Worm (Caenorhabditis elegans) whole organism, L1 larva: ENCODE results near the gene T03F6.3.
A peak's percentile ranks its signal among the peaks of the same experiment; 100 is the strongest.

Source experiments
- C04F5.9 ChIP-seq: sonication (generic microtip); optimal IDR thresholded peaks from 2 replicates; lab custom pipeline; 2016; ENCODE audit warnings: missing genetic modification characterization, missing compliant biosample characterization
- C16A3.4 ChIP-seq: fragments of 150-350 bp; optimal IDR thresholded peaks from 2 replicates; lab custom pipeline; 2014; ENCODE audit warnings: missing biosample characterization, missing genetic modification characterization
- C34B4.2 ChIP-seq: sonication (generic microtip); optimal IDR thresholded peaks from 2 replicates; lab custom pipeline; 2017; ENCODE audit warnings: mild to moderate bottlenecking, missing genetic modification characterization, missing compliant biosample characterization
- aly-2 ChIP-seq: fragments of 150-350 bp; optimal IDR thresholded peaks from 2 replicates; lab custom pipeline; 2014; ENCODE audit warnings: missing biosample characterization, missing genetic modification characterization
- ama-1 ChIP-seq: fragments of 150-350 bp; optimal IDR thresholded peaks from 2 replicates; lab custom pipeline; 2014
- blmp-1 ChIP-seq: fragments of 150-350 bp; optimal IDR thresholded peaks from 2 replicates; lab custom pipeline; 2014; ENCODE audit warnings: missing biosample characterization, missing genetic modification characterization
- ceh-8 ChIP-seq: fragments of 200-800 bp; sonication (Bioruptor generic); optimal IDR thresholded peaks from 2 replicates; lab custom pipeline; 2018; ENCODE audit warnings: mild to moderate bottlenecking, missing genetic modification characterization, moderate library complexity, missing compliant biosample characterization
- ceh-88 ChIP-seq: fragments of 200-800 bp; sonication (Bioruptor generic); IDR thresholded peaks from 2 replicates; pipeline ENCODE4 v1.3.6; 2022; ENCODE audit warnings: missing genetic modification characterization, missing compliant biosample characterization
- ces-1 ChIP-seq: fragments of 150-350 bp; optimal IDR thresholded peaks from 2 replicates; lab custom pipeline; 2014; ENCODE audit warnings: missing biosample characterization, missing genetic modification reagents, missing genetic modification characterization
- dsc-1 ChIP-seq: sonication (generic microtip); optimal IDR thresholded peaks from 2 replicates; lab custom pipeline; 2016; ENCODE audit warnings: mild to moderate bottlenecking, missing genetic modification characterization, missing compliant biosample characterization
- egl-13 ChIP-seq: sonication (generic microtip); optimal IDR thresholded peaks from 2 replicates; lab custom pipeline; 2016; ENCODE audit warnings: missing genotype, missing genetic modification reagents, missing genetic modification characterization, missing compliant biosample characterization
- egl-27 ChIP-seq, 2 experiments: fragments of 150-350 bp in 1 of 2; sonication (generic microtip); optimal IDR thresholded peaks; 3 replicates each; lab custom pipeline; 2017 to 2018; ENCODE audit warnings: missing biosample characterization in 2 of 2, missing genetic modification characterization in 2 of 2, missing genetic modification reagents in 2 of 2
- elt-3 ChIP-seq, 6 experiments: fragments of 150-350 bp in 1 of 6; sonication (generic microtip); optimal IDR thresholded peaks; 2 replicates each; lab custom pipeline; 2017 to 2018; ENCODE audit warnings: missing biosample characterization in 6 of 6, missing genetic modification characterization in 6 of 6, inconsistent platforms in 1 of 6
- fkh-10 ChIP-seq: sonication (generic microtip); optimal IDR thresholded peaks from 2 replicates; lab custom pipeline; 2017; ENCODE audit warnings: missing biosample characterization, missing genetic modification reagents, missing genetic modification characterization
- fkh-4 ChIP-seq: sonication (generic microtip); optimal IDR thresholded peaks from 2 replicates; lab custom pipeline; 2016; ENCODE audit warnings: missing compliant biosample characterization, missing genetic modification characterization, borderline replicate concordance
- fkh-8 ChIP-seq: sonication (generic microtip); optimal IDR thresholded peaks from 2 replicates; lab custom pipeline; 2016; ENCODE audit warnings: mild to moderate bottlenecking, missing genetic modification characterization, missing compliant biosample characterization
- fos-1 ChIP-seq: fragments of 150-350 bp; optimal IDR thresholded peaks from 2 replicates; lab custom pipeline; 2014; ENCODE audit warnings: missing biosample characterization, missing genetic modification characterization
- hlh-17 ChIP-seq: fragments of 200-800 bp; sonication (Bioruptor generic); optimal IDR thresholded peaks from 2 replicates; lab custom pipeline; 2018; ENCODE audit warnings: missing genetic modification characterization, mild to moderate bottlenecking, missing compliant biosample characterization, moderate library complexity, borderline replicate concordance
- hlh-4 ChIP-seq: sonication (generic microtip); optimal IDR thresholded peaks from 2 replicates; lab custom pipeline; 2016; ENCODE audit warnings: mild to moderate bottlenecking, missing genetic modification characterization, missing compliant biosample characterization
- hpl-2 ChIP-seq: fragments of 150-350 bp; optimal IDR thresholded peaks from 2 replicates; lab custom pipeline; 2014; ENCODE audit warnings: missing biosample characterization, missing genetic modification reagents, missing genetic modification characterization
- jun-1 ChIP-seq: fragments of 150-350 bp; optimal IDR thresholded peaks from 2 replicates; lab custom pipeline; 2014; ENCODE audit warnings: missing biosample characterization, missing genetic modification reagents, missing genetic modification characterization
- lin-13 ChIP-seq: fragments of 150-350 bp; optimal IDR thresholded peaks from 2 replicates; lab custom pipeline; 2014; ENCODE audit warnings: missing biosample characterization, missing genetic modification reagents, missing genetic modification characterization
- lin-14 ChIP-seq: fragments of 200-800 bp; sonication (Bioruptor generic); optimal IDR thresholded peaks from 2 replicates; lab custom pipeline; 2018; ENCODE audit warnings: mild to moderate bottlenecking, missing genetic modification characterization, moderate library complexity, missing compliant biosample characterization
- lin-15B ChIP-seq: fragments of 150-350 bp; sonication (generic microtip); optimal IDR thresholded peaks from 3 replicates; lab custom pipeline; 2014; ENCODE audit warnings: missing biosample characterization, missing genetic modification characterization
- lin-35 ChIP-seq, 2 experiments: fragments of 150-350 bp; optimal IDR thresholded peaks; 2 replicates each; lab custom pipeline; 2014; ENCODE audit warnings: missing biosample characterization in 2 of 2, missing genetic modification characterization in 2 of 2, missing genetic modification reagents in 2 of 2
- lir-3 ChIP-seq: sonication (generic microtip); optimal IDR thresholded peaks from 2 replicates; lab custom pipeline; 2016; ENCODE audit warnings: mild to moderate bottlenecking, missing genetic modification characterization, moderate library complexity, missing compliant biosample characterization; ENCODE audit not compliant: poor library complexity
- lsy-2 ChIP-seq, 2 experiments: fragments of 150-350 bp; optimal IDR thresholded peaks; 2 replicates each; lab custom pipeline; 2014; ENCODE audit warnings: missing biosample characterization in 2 of 2, missing genetic modification characterization in 2 of 2
- nhr-11 ChIP-seq: fragments of 150-350 bp; optimal IDR thresholded peaks from 2 replicates; lab custom pipeline; 2014; ENCODE audit warnings: missing biosample characterization, missing genetic modification characterization
- nhr-19 ChIP-seq: fragments of 200-800 bp; sonication (Bioruptor generic); conservative IDR thresholded peaks from 2 replicates; pipeline ENCODE4 v1.3.6; 2022; ENCODE audit warnings: missing genetic modification characterization, missing compliant biosample characterization
- nhr-237 ChIP-seq: fragments of 150-350 bp; optimal IDR thresholded peaks from 2 replicates; lab custom pipeline; 2014; ENCODE audit warnings: missing biosample characterization, missing genetic modification characterization
- nhr-71 ChIP-seq: sonication (generic microtip); optimal IDR thresholded peaks from 2 replicates; lab custom pipeline; 2016; ENCODE audit warnings: mild to moderate bottlenecking, missing genetic modification characterization, moderate library complexity, missing compliant biosample characterization
- nhr-77 ChIP-seq: fragments of 150-350 bp; optimal IDR thresholded peaks from 2 replicates; lab custom pipeline; 2014; ENCODE audit warnings: missing biosample characterization, missing genetic modification characterization
- nhr-84 ChIP-seq: sonication (generic microtip); optimal IDR thresholded peaks from 2 replicates; lab custom pipeline; 2017; ENCODE audit warnings: missing biosample characterization, missing genetic modification characterization
- nhr-85 ChIP-seq: sonication (generic microtip); peaks from one replicate; lab custom pipeline; 2016; ENCODE audit warnings: missing genetic modification characterization, inconsistent platforms, missing compliant biosample characterization
- nhr-90 ChIP-seq: sonication (generic microtip); optimal IDR thresholded peaks from 2 replicates; lab custom pipeline; 2016; ENCODE audit warnings: mild to moderate bottlenecking, missing genetic modification characterization, missing compliant biosample characterization; ENCODE audit not compliant: poor library complexity
- skn-1 ChIP-seq: fragments of 150-350 bp; optimal IDR thresholded peaks from 2 replicates; lab custom pipeline; 2014; ENCODE audit warnings: missing biosample characterization, missing genetic modification characterization
- tbx-2 ChIP-seq: sonication (generic microtip); optimal IDR thresholded peaks from 2 replicates; lab custom pipeline; 2016; ENCODE audit warnings: missing genetic modification characterization, missing compliant biosample characterization
- unc-30 ChIP-seq: sonication (generic microtip); optimal IDR thresholded peaks from 2 replicates; lab custom pipeline; 2017; ENCODE audit warnings: missing biosample characterization, missing genetic modification characterization
- unc-86 ChIP-seq: sonication (generic microtip); optimal IDR thresholded peaks from 2 replicates; lab custom pipeline; 2016; ENCODE audit warnings: missing genetic modification characterization, missing compliant biosample characterization
- unc-98 ChIP-seq: fragments of 200-800 bp; sonication (Bioruptor generic); IDR thresholded peaks from 2 replicates; pipeline ENCODE4 v1.3.6; 2022; ENCODE audit warnings: missing genetic modification characterization, missing compliant biosample characterization
- vab-15 ChIP-seq: sonication (generic microtip); optimal IDR thresholded peaks from 2 replicates; lab custom pipeline; 2017; ENCODE audit warnings: missing genotype, mild to moderate bottlenecking, missing genetic modification characterization, missing compliant biosample characterization
- zag-1 ChIP-seq: fragments of 150-350 bp; optimal IDR thresholded peaks from 2 replicates; lab custom pipeline; 2014; ENCODE audit warnings: missing biosample characterization, missing genetic modification characterization
- ztf-11 ChIP-seq, 2 experiments: sonication (generic microtip); optimal IDR thresholded peaks; 2 replicates each; lab custom pipeline; 2016 to 2017; ENCODE audit warnings: missing genetic modification characterization in 2 of 2, missing biosample characterization in 1 of 2, missing compliant biosample characterization in 1 of 2
- ztf-4 ChIP-seq: fragments of 150-350 bp; optimal IDR thresholded peaks from 2 replicates; lab custom pipeline; 2014; ENCODE audit warnings: missing biosample characterization, missing genetic modification characterization

Gene T03F6.3

DNA sequence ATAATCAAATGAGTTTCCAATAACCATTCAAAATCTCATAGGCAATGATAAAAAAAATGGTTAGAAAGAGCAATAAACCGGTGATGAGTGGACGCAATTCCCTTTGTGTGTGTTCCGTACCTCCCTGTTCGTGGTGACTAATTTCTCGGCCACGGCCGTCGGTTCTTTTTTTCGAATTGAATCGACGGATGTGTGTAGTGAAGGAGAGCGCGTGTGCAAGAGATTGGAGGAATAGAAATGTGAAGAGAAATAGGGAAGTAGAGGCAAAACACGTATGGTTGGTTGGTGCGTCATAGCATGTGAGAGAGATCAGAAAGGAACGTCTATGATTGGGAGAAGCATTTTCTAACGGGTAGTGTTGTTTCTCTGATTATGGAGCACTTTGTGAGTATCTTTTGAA is 29.3 kb upstream of the T03F6.3 start (continued):
- peak; percentile 59 for TF ChIP-seq nhr-85
- TF ChIP-seq ces-1, result no peak
- TF ChIP-seq unc-86 (tag; lab: Kevin White, UChicago), result no peak
- no peak for TF ChIP-seq nhr-90 (tag; lab: Kevin White, UChicago)
- no peak for TF ChIP-seq egl-13 (tag; lab: Kevin White, UChicago)
- TF ChIP-seq hlh-4, result no peak
- no peak for TF ChIP-seq aly-2 (tag; lab: Kevin White, UChicago)
- no peak for TF ChIP-seq C16A3.4 (tag; lab: Kevin White, UChicago)
- no peak for TF ChIP-seq ama-1 (lab: Kevin White, UChicago)
- TF ChIP-seq lin-13 (GFP tag; lab: Kevin White, UChicago), result no peak
- TF ChIP-seq lsy-2 (tag; optimal IDR thresholded peaks at IDR 0.05; lab: Kevin White, UChicago), result peak; percentile 17 to 63
- TF ChIP-seq C04F5.9 (tag; lab: Kevin White, UChicago), result no peak
- no peak for TF ChIP-seq unc-98 (GFP tag; lab: Robert Waterston, UW)
- TF ChIP-seq blmp-1, result peak; percentile 58
- no peak for TF ChIP-seq elt-3 (tag; optimal IDR thresholded peaks at IDR 0.05; lab: Kevin White, UChicago)
- TF ChIP-seq hpl-2 (GFP tag; lab: Kevin White, UChicago), result no peak
- peak; percentile 77 for TF ChIP-seq fkh-8 (tag; lab: Kevin White, UChicago)
- TF ChIP-seq ztf-4 (tag; lab: Kevin White, UChicago), result no peak
- no peak for TF ChIP-seq nhr-84 (tag; lab: Kevin White, UChicago)
- no peak for TF ChIP-seq unc-30
- no peak for TF ChIP-seq ztf-11 (tag; optimal IDR thresholded peaks at IDR 0.05; lab: Kevin White, UChicago)
- peak; percentile 36 to 58 for TF ChIP-seq lin-35 (GFP tag; optimal IDR thresholded peaks at IDR 0.05; lab: Kevin White, UChicago)
- TF ChIP-seq vab-15 (tag; lab: Kevin White, UChicago), result no peak
- TF ChIP-seq jun-1 (tag; lab: Kevin White, UChicago), result peak; percentile 18
- TF ChIP-seq fkh-4 (tag; lab: Kevin White, UChicago), result no peak
- peak; percentile 37 for TF ChIP-seq fos-1 (tag; lab: Kevin White, UChicago)
- TF ChIP-seq lin-15B, result peak; percentile 4
- no peak for TF ChIP-seq fkh-10 (GFP tag; lab: Kevin White, UChicago)
- no peak for TF ChIP-seq lir-3 (tag; lab: Kevin White, UChicago)
- TF ChIP-seq hlh-17, result no peak
- no peak for TF ChIP-seq dsc-1 (tag; lab: Kevin White, UChicago)
- TF ChIP-seq nhr-19 (GFP tag; lab: Robert Waterston, UW), result no peak
- no peak for TF ChIP-seq nhr-11 (tag; lab: Kevin White, UChicago)
- TF ChIP-seq C34B4.2 (tag; lab: Kevin White, UChicago), result no peak
- no peak for TF ChIP-seq zag-1
- no peak for TF ChIP-seq ceh-88 (GFP tag; lab: Robert Waterston, UW)
- no peak for TF ChIP-seq ceh-8 (GFP tag; lab: Kevin White, UChicago)
- peak; percentile 48 for TF ChIP-seq nhr-71 (tag; lab: Kevin White, UChicago)
- no peak for TF ChIP-seq nhr-77 (tag; lab: Kevin White, UChicago)
- peak; percentile 98 for TF ChIP-seq lin-14
- no peak for TF ChIP-seq tbx-2 (tag; lab: Kevin White, UChicago)
- no peak for TF ChIP-seq egl-27 (tag; optimal IDR thresholded peaks at IDR 0.05; lab: Kevin White, UChicago)
- TF ChIP-seq skn-1, result peak; percentile 68
- no peak for TF ChIP-seq nhr-237 (tag; lab: Kevin White, UChicago)

DNA sequence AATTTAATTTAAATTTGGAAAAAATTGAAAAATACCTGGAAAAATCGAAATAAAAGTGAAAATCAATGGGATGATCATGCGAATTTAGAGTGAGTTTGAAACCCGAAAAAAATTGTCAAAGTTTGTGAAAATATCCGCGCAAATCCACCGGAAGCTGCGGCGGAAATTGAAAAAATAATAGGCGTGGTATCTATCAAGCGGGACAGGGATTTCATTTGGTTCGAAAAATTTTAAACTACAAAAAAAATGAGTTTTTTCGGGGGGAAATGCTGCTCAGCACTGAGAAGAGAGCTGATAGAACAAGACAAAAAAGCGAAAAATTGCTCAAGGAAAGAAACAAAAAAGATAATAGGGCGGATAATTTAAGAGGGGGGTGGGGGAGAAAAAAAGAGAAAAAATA is 18.2 kb upstream of the T03F6.3 start, which contains the start of gene T03F6.9:
TSS of gene T03F6.9 (minus strand) at position 101 of the 400 bp plus-strand sequence.
- peak; percentile 0 for TF ChIP-seq fkh-8 (tag; lab: Kevin White, UChicago)
- no peak for TF ChIP-seq lin-15B
